Fruit fly (Drosophila melanogaster): ENCODE measurements around the gene CG43319.

DNA sequence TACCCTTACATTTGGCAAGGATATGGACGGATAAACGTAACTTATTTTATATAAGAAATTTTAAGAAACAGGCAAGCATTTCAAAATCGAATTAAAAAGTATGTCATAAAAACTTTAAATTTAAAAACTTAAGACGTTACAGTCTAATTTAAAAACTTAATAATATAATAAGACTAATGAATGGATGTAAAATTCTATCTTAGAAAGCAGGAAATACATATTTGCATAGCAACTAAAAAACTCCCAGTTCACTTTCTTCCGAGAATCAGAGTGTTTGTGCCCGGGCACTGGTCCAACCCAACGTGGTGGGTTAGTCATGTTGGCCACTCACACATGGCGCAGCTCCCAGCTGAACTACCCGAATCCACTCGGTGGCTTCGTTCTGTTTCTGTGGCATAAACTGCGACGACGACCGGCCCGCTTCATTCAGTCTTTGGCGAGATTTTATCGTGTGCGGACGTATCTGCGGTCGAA lies 8.5 kb upstream of the CG43319 start, which contains the start of gene CG12880:
- TF ChIP-seq CG8478 (optimal IDR thresholded peaks at IDR 0.05) (no peak), CTCF (optimal IDR thresholded peaks at IDR 0.05) (no peak)

All from S2 (cell line).